Worm (Caenorhabditis elegans) whole organism, late embryonic: ENCODE measurements around the gene pho-1.

Source experiments
- C08G9.2 ChIP-seq: sonication (generic microtip); optimal IDR thresholded peaks from 2 replicates; lab custom pipeline; 2016; ENCODE audit warnings: mild to moderate bottlenecking, missing genetic modification characterization, moderate library complexity, missing compliant biosample characterization
- F13H6.1 ChIP-seq: sonication (generic microtip); optimal IDR thresholded peaks from 2 replicates; lab custom pipeline; 2016; ENCODE audit warnings: missing genetic modification characterization, missing compliant biosample characterization
- K02D7.2 ChIP-seq: sonication (generic microtip); optimal IDR thresholded peaks from 2 replicates; lab custom pipeline; 2017; ENCODE audit warnings: mild to moderate bottlenecking, missing genetic modification characterization, missing compliant biosample characterization
- T23F11.4 ChIP-seq: fragments of 200-800 bp; sonication (Bioruptor generic); optimal IDR thresholded peaks from 2 replicates; lab custom pipeline; 2018; ENCODE audit warnings: mild to moderate bottlenecking, missing genetic modification characterization, missing compliant biosample characterization
- Y22D7AL.16 ChIP-seq: sonication (generic microtip); optimal IDR thresholded peaks from 2 replicates; lab custom pipeline; 2016; ENCODE audit warnings: missing genetic modification characterization, missing compliant biosample characterization
- ahr-1 ChIP-seq: sonication (generic microtip); optimal IDR thresholded peaks from 2 replicates; lab custom pipeline; 2016; ENCODE audit warnings: missing genetic modification characterization, missing compliant biosample characterization
- ama-1 ChIP-seq: fragments of 150-350 bp; optimal IDR thresholded peaks from 2 replicates; lab custom pipeline; 2014
- ceh-14 ChIP-seq: sonication (generic microtip); optimal IDR thresholded peaks from 2 replicates; lab custom pipeline; 2016; ENCODE audit warnings: missing genotype, missing genetic modification characterization, missing compliant biosample characterization
- ceh-19 ChIP-seq: fragments of 200-800 bp; sonication (Bioruptor generic); optimal IDR thresholded peaks from 2 replicates; lab custom pipeline; 2018; ENCODE audit warnings: mild to moderate bottlenecking, missing genetic modification characterization, missing compliant biosample characterization
- ceh-2 ChIP-seq: sonication (generic microtip); optimal IDR thresholded peaks from 2 replicates; lab custom pipeline; 2016; ENCODE audit warnings: missing genotype, missing genetic modification characterization, missing compliant biosample characterization
- ceh-22 ChIP-seq: sonication (generic microtip); optimal IDR thresholded peaks from 2 replicates; lab custom pipeline; 2017; ENCODE audit warnings: missing biosample characterization, missing genetic modification characterization
- ceh-24 ChIP-seq: sonication (generic microtip); optimal IDR thresholded peaks from 2 replicates; lab custom pipeline; 2016; ENCODE audit warnings: mild to moderate bottlenecking, missing genetic modification characterization, missing compliant biosample characterization
- ceh-30 ChIP-seq: fragments of 150-350 bp; optimal IDR thresholded peaks from 2 replicates; lab custom pipeline; 2014; ENCODE audit warnings: missing biosample characterization, missing genetic modification characterization
- ceh-31 ChIP-seq: sonication (generic microtip); optimal IDR thresholded peaks from 2 replicates; lab custom pipeline; 2016; ENCODE audit warnings: missing genetic modification characterization, missing compliant biosample characterization
- ceh-34 ChIP-seq: sonication (generic microtip); optimal IDR thresholded peaks from 2 replicates; lab custom pipeline; 2016; ENCODE audit warnings: mild to moderate bottlenecking, missing genetic modification characterization, missing compliant biosample characterization
- ceh-45 ChIP-seq: fragments of 200-800 bp; sonication (Bioruptor generic); IDR thresholded peaks from 2 replicates; pipeline ENCODE4 v1.3.6; 2022; ENCODE audit warnings: missing genetic modification reagents, missing genetic modification characterization, missing compliant biosample characterization
- che-1 ChIP-seq: sonication (generic microtip); optimal IDR thresholded peaks from 2 replicates; lab custom pipeline; 2016; ENCODE audit warnings: mild to moderate bottlenecking, missing genetic modification characterization, missing compliant biosample characterization
- elt-2 ChIP-seq: sonication (generic microtip); optimal IDR thresholded peaks from 2 replicates; lab custom pipeline; 2016; ENCODE audit warnings: missing genetic modification reagents, missing genetic modification characterization, missing compliant biosample characterization
- elt-4 ChIP-seq: sonication (generic microtip); optimal IDR thresholded peaks from 2 replicates; lab custom pipeline; 2016; ENCODE audit warnings: missing genetic modification characterization, missing compliant biosample characterization
- ets-4 ChIP-seq: sonication (generic microtip); optimal IDR thresholded peaks from 2 replicates; lab custom pipeline; 2016; ENCODE audit warnings: missing genetic modification characterization, missing compliant biosample characterization
- eyg-1 ChIP-seq: sonication (generic microtip); optimal IDR thresholded peaks from 2 replicates; lab custom pipeline; 2016; ENCODE audit warnings: missing genotype, missing genetic modification characterization, missing compliant biosample characterization
- fax-1 ChIP-seq: sonication (generic microtip); optimal IDR thresholded peaks from 2 replicates; lab custom pipeline; 2016; ENCODE audit warnings: missing genotype, missing genetic modification characterization, missing compliant biosample characterization
- fkh-6 ChIP-seq: sonication (generic microtip); optimal IDR thresholded peaks from 2 replicates; lab custom pipeline; 2016; ENCODE audit warnings: missing genetic modification characterization, missing compliant biosample characterization
- gmeb-2 ChIP-seq: sonication (generic microtip); optimal IDR thresholded peaks from 2 replicates; lab custom pipeline; 2016; ENCODE audit warnings: missing genetic modification characterization, inconsistent platforms, missing compliant biosample characterization
- hlh-13 ChIP-seq: fragments of 200-800 bp; sonication (Bioruptor generic); optimal IDR thresholded peaks from 2 replicates; lab custom pipeline; 2018; ENCODE audit warnings: mild to moderate bottlenecking, missing genetic modification characterization, missing compliant biosample characterization
- hlh-15 ChIP-seq: sonication (generic microtip); optimal IDR thresholded peaks from 2 replicates; lab custom pipeline; 2016; ENCODE audit warnings: missing genetic modification characterization, missing compliant biosample characterization
- hlh-30 ChIP-seq: sonication (generic microtip); optimal IDR thresholded peaks from 2 replicates; lab custom pipeline; 2017; ENCODE audit warnings: antibody characterized with exemption, missing genetic modification characterization, missing compliant biosample characterization; ENCODE audit not compliant: insufficient read depth
- hlh-6 ChIP-seq: sonication (generic microtip); optimal IDR thresholded peaks from 2 replicates; lab custom pipeline; 2016; ENCODE audit warnings: missing genotype, missing genetic modification characterization, missing compliant biosample characterization
- hlh-8 ChIP-seq: sonication (generic microtip); optimal IDR thresholded peaks from 2 replicates; lab custom pipeline; 2016; ENCODE audit warnings: missing genotype, missing genetic modification characterization, missing compliant biosample characterization
- lim-6 ChIP-seq: sonication (generic microtip); optimal IDR thresholded peaks from 2 replicates; lab custom pipeline; 2016; ENCODE audit warnings: missing genetic modification characterization, missing compliant biosample characterization
- lin-11 ChIP-seq: fragments of 200-800 bp; sonication (Bioruptor generic); optimal IDR thresholded peaks from 2 replicates; lab custom pipeline; 2018; ENCODE audit warnings: mild to moderate bottlenecking, missing genetic modification characterization, missing compliant biosample characterization
- nhr-11 ChIP-seq: fragments of 150-350 bp; optimal IDR thresholded peaks from 2 replicates; lab custom pipeline; 2014; ENCODE audit warnings: missing biosample characterization, missing genetic modification characterization
- nhr-232 ChIP-seq: sonication (generic microtip); optimal IDR thresholded peaks from 2 replicates; lab custom pipeline; 2016; ENCODE audit warnings: missing genetic modification characterization, missing compliant biosample characterization
- npax-4 ChIP-seq: sonication (generic microtip); optimal IDR thresholded peaks from 2 replicates; lab custom pipeline; 2016; ENCODE audit warnings: missing genetic modification characterization, missing compliant biosample characterization
- pax-1 ChIP-seq: fragments of 150-350 bp; optimal IDR thresholded peaks from 2 replicates; lab custom pipeline; 2014; ENCODE audit warnings: missing biosample characterization, missing genetic modification characterization
- pros-1 ChIP-seq: fragments of 150-350 bp; optimal IDR thresholded peaks from 2 replicates; lab custom pipeline; 2014; ENCODE audit warnings: missing biosample characterization, missing genetic modification reagents, missing genetic modification characterization
- ref-2 ChIP-seq: sonication (generic microtip); optimal IDR thresholded peaks from 2 replicates; lab custom pipeline; 2016; ENCODE audit warnings: missing genetic modification characterization, missing compliant biosample characterization
- sdc-2 ChIP-seq: sonication (generic microtip); optimal IDR thresholded peaks from 2 replicates; lab custom pipeline; 2016; ENCODE audit warnings: missing genotype, missing genetic modification characterization, missing compliant biosample characterization
- tbx-7 ChIP-seq: sonication (generic microtip); optimal IDR thresholded peaks from 2 replicates; lab custom pipeline; 2016; ENCODE audit warnings: missing genotype, missing genetic modification characterization, missing compliant biosample characterization
- ttx-3 ChIP-seq: sonication (generic microtip); optimal IDR thresholded peaks from 2 replicates; lab custom pipeline; 2016; ENCODE audit warnings: missing genetic modification reagents, missing genetic modification characterization, missing compliant biosample characterization
- unc-3 ChIP-seq, 2 experiments: fragments of 200-800 bp in 1 of 2; sonication (Bioruptor generic) in 1 of 2; sonication (generic microtip) in 1 of 2; conservative IDR thresholded peaks in 1 of 2; optimal IDR thresholded peaks in 1 of 2; 2 replicates each; pipeline versions ENCODE4 v1.3.6 to Lab custom; 2016 to 2022; ENCODE audit warnings: missing compliant biosample characterization in 2 of 2, missing genetic modification characterization in 2 of 2, missing genetic modification reagents in 1 of 2
- unc-42 ChIP-seq: sonication (generic microtip); optimal IDR thresholded peaks from 2 replicates; lab custom pipeline; 2016; ENCODE audit warnings: missing genotype, missing genetic modification characterization, missing compliant biosample characterization
- unc-55 ChIP-seq: sonication (generic microtip); optimal IDR thresholded peaks from 2 replicates; lab custom pipeline; 2017; ENCODE audit warnings: missing biosample characterization, missing genetic modification reagents, missing genetic modification characterization
- unc-86 ChIP-seq: sonication (generic microtip); optimal IDR thresholded peaks from 2 replicates; lab custom pipeline; 2016; ENCODE audit warnings: missing genetic modification characterization, missing compliant biosample characterization
- zip-5 ChIP-seq: sonication (generic microtip); optimal IDR thresholded peaks from 2 replicates; lab custom pipeline; 2016; ENCODE audit warnings: missing genetic modification characterization, missing compliant biosample characterization
- ztf-16 ChIP-seq: sonication (generic microtip); optimal IDR thresholded peaks from 2 replicates; lab custom pipeline; 2017; ENCODE audit warnings: missing genetic modification characterization, missing compliant biosample characterization

The pho-1 gene

ce11 chrII:5218349-5218748, 17.3 kb downstream of the pho-1 start:
- no peak for TF ChIP-seq nhr-232 (tag; lab: Kevin White, UChicago)
- no peak for TF ChIP-seq ahr-1 (tag; lab: Kevin White, UChicago)
- TF ChIP-seq lin-11 (tag; lab: Kevin White, UChicago): no peak
- no peak for TF ChIP-seq lim-6
- no peak for TF ChIP-seq ceh-30 (tag; lab: Kevin White, UChicago)
- TF ChIP-seq hlh-13: no peak
- TF ChIP-seq ttx-3 (tag; lab: Kevin White, UChicago): no peak
- TF ChIP-seq unc-42: no peak
- TF ChIP-seq Y22D7AL.16 (tag; lab: Kevin White, UChicago): no peak
- no peak for TF ChIP-seq elt-4 (tag; lab: Kevin White, UChicago)
- TF ChIP-seq unc-86: no peak
- TF ChIP-seq eyg-1: no peak
- TF ChIP-seq npax-4: no peak
- TF ChIP-seq ceh-19 (GFP tag; lab: Kevin White, UChicago): no peak

- no peak for TF ChIP-seq ceh-24 (tag; lab: Kevin White, UChicago)
- no peak for TF ChIP-seq nhr-11
- TF ChIP-seq hlh-6 (tag; lab: Kevin White, UChicago): no peak
- TF ChIP-seq hlh-15 (tag; lab: Kevin White, UChicago): no peak
- TF ChIP-seq ceh-31 (tag; lab: Kevin White, UChicago): no peak
- TF ChIP-seq hlh-8 (tag; lab: Kevin White, UChicago): no peak
- TF ChIP-seq T23F11.4 (GFP tag; lab: Kevin White, UChicago): no peak
- TF ChIP-seq zip-5 (tag; lab: Kevin White, UChicago): no peak
- no peak for TF ChIP-seq K02D7.2 (tag; lab: Kevin White, UChicago)
- no peak for TF ChIP-seq ceh-34 (tag; lab: Kevin White, UChicago)
- TF ChIP-seq elt-2 (tag; lab: Kevin White, UChicago): no peak
- TF ChIP-seq sdc-2 (tag; lab: Kevin White, UChicago): no peak
- TF ChIP-seq nhr-232 (tag; lab: Kevin White, UChicago): no peak
- TF ChIP-seq fkh-6 (tag; lab: Kevin White, UChicago): no peak
- TF ChIP-seq ahr-1 (tag; lab: Kevin White, UChicago): no peak
- TF ChIP-seq unc-86: no peak
Measured at ce11 chrII:5212675-5213074, 23.0 kb downstream of the pho-1 start, which contains the start of gene C34F11.1. Gene C34F11.1, plus strand, starts transcription at chrII:5212975.

ce11 chrII:5211970-5212369, 23.7 kb downstream of the pho-1 start, which contains the start of gene C34F11.2:
Gene C34F11.2, plus strand, starts transcription at chrII:5212270.
- TF ChIP-seq pros-1: no peak

ce11 chrII:5210830-5211229, 24.8 kb downstream of the pho-1 start, which contains the start of gene C34F11.8:
Gene C34F11.8, minus strand, starts transcription at chrII:5210964.
- TF ChIP-seq ceh-34 (tag; lab: Kevin White, UChicago) (no peak), ahr-1 (tag; lab: Kevin White, UChicago) (no peak), tbx-7 (tag; lab: Kevin White, UChicago) (no peak), ztf-16 (no peak), ceh-45 (GFP tag; lab: Robert Waterston, UW) (no peak), ceh-22 (tag; lab: Kevin White, UChicago) (no peak), ceh-2 (no peak), ref-2 (tag; lab: Kevin White, UChicago) (no peak), elt-4 (tag; lab: Kevin White, UChicago) (no peak), F13H6.1 (tag; lab: Kevin White, UChicago) (no peak), zip-5 (tag; lab: Kevin White, UChicago) (no peak), ttx-3 (tag; lab: Kevin White, UChicago) (no peak), pax-1 (tag; lab: Kevin White, UChicago) (no peak)

ce11 chrII:5209122-5209521, 26.5 kb downstream of the pho-1 start:
- TF ChIP-seq unc-55 (GFP tag; lab: Kevin White, UChicago) (no peak), che-1 (no peak), gmeb-2 (tag; lab: Kevin White, UChicago) (no peak), ets-4 (tag; lab: Kevin White, UChicago) (no peak), lim-6 (no peak), ama-1 (lab: Kevin White, UChicago) (no peak), hlh-30 (tag; lab: Kevin White, UChicago) (no peak), ceh-31 (tag; lab: Kevin White, UChicago) (no peak), sdc-2 (tag; lab: Kevin White, UChicago) (no peak), fax-1 (tag; lab: Kevin White, UChicago) (no peak), unc-3 (GFP tag; conservative IDR thresholded peaks at IDR 0.05; lab: Robert Waterston, UW) (no peak), unc-3 (tag; optimal IDR thresholded peaks at IDR 0.05; lab: Kevin White, UChicago) (no peak), C08G9.2 (tag; lab: Kevin White, UChicago) (no peak), nhr-232 (tag; lab: Kevin White, UChicago) (no peak), T23F11.4 (GFP tag; lab: Kevin White, UChicago) (no peak), hlh-15 (tag; lab: Kevin White, UChicago) (no peak), ceh-14 (tag; lab: Kevin White, UChicago) (no peak)
